Worm (Caenorhabditis elegans): ENCODE data around the gene C01G12.16.

DNA sequence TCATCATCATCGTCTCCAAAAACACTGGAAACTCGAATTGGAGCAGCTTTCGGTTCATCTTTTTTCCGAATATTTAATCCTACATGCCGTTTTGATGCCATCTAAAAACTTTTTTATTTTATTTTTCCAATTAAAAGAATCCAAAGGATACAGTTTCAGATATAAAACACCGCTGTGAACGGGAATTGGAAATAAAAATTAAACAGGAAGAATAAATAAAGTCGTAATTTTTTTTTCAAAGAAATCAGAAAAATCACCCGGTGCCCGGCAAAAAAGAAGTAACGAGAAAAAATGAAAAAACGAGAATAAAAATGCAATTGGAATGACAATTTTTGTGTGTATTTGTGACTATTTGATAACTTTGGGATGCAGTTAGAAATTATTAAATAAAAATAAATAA, 7.6 kb downstream of the C01G12.16 start, which contains the start of gene ccdc-55:
- TF ChIP-seq elt-3 (tag; optimal IDR thresholded peaks at IDR 0.05) (no peak), skn-1 (tag; optimal IDR thresholded peaks at IDR 0.05) (no peak), rnt-1 (tag; optimal IDR thresholded peaks at IDR 0.05) (no peak)

Data from whole organism, L1 larva.